Fruit fly (Drosophila melanogaster) whole organism, adult: ENCODE data around the gene Octbeta2R.

Experiments used
- CG1620 ChIP-seq: fragments of 200-800 bp; sonication (Bioruptor generic); optimal IDR thresholded peaks from 2 replicates; lab custom pipeline; 2016; ENCODE audit warnings: missing biosample characterization, missing genetic modification characterization
- CG7045 ChIP-seq: fragments of 200-800 bp; sonication (Bioruptor generic); optimal IDR thresholded peaks from 2 replicates; lab custom pipeline; 2017; ENCODE audit warnings: missing biosample characterization, mild to moderate bottlenecking, missing genetic modification characterization
- Hr96 ChIP-seq: fragments of 200-800 bp; sonication (Bioruptor generic); optimal IDR thresholded peaks from 2 replicates; lab custom pipeline; 2016; ENCODE audit warnings: missing biosample characterization, missing genetic modification characterization
- Mnt ChIP-seq: fragments of 200-800 bp; sonication (Bioruptor generic); optimal IDR thresholded peaks from 2 replicates; lab custom pipeline; 2016; ENCODE audit warnings: missing biosample characterization, mild to moderate bottlenecking, missing genetic modification characterization

DNA sequence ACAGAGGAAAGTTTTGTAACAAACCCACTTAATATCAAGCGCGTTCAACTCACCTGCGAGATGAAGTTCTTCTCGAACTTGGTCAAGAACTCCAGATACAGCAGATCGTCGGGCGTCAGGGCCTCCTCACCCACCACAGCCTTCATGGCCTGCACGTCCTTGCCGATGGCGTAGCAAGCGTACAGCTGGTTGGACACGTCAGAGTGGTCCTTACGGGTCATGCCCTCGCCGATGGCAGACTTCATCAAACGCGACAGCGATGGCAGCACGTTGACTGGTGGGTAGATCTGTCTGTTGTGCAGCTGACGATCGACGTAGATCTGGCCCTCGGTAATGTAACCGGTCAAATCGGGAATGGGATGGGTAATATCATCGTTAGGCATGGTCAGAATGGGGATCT, 29.4 kb upstream of the Octbeta2R start:
- no peak for TF ChIP-seq CG7045 (GFP tag; lab: Kevin White, UChicago)
- TF ChIP-seq Mnt = no peak
- TF ChIP-seq Hr96 = no peak
- TF ChIP-seq CG1620 (GFP tag; lab: Kevin White, UChicago) = no peak
